Worm (Caenorhabditis elegans) whole organism, L3 larva: Measurements from ENCODE around the gene F10E7.5.

Experiments used
- ceh-28 ChIP-seq: fragments of 150-350 bp; optimal IDR thresholded peaks from 2 replicates; lab custom pipeline; 2014; ENCODE audit warnings: missing biosample characterization, missing genetic modification reagents, missing genetic modification characterization
- ceh-9 ChIP-seq: sonication (generic microtip); optimal IDR thresholded peaks from 2 replicates; lab custom pipeline; 2018; ENCODE audit warnings: missing biosample characterization, missing genetic modification characterization
- lin-39 ChIP-seq: fragments of 150-350 bp; optimal IDR thresholded peaks from 2 replicates; lab custom pipeline; 2018; ENCODE audit warnings: missing biosample characterization, missing genetic modification reagents, missing genetic modification characterization
- nfya-1 ChIP-seq: sonication (generic microtip); optimal IDR thresholded peaks from 2 replicates; lab custom pipeline; 2017; ENCODE audit warnings: missing genetic modification characterization, mild to moderate bottlenecking, missing compliant biosample characterization, antibody characterized with exemption, moderate library complexity; ENCODE audit not compliant: insufficient read depth
- nhr-11 ChIP-seq: fragments of 150-350 bp; optimal IDR thresholded peaks from 2 replicates; lab custom pipeline; 2014; ENCODE audit warnings: missing biosample characterization, missing genetic modification characterization
- nhr-12 ChIP-seq: fragments of 150-350 bp; optimal IDR thresholded peaks from 2 replicates; lab custom pipeline; 2014; ENCODE audit warnings: missing biosample characterization, missing genetic modification characterization
- skn-1 ChIP-seq: fragments of 150-350 bp; optimal IDR thresholded peaks from 2 replicates; lab custom pipeline; 2014; ENCODE audit warnings: missing biosample characterization, missing genetic modification characterization
- unc-62 ChIP-seq: fragments of 150-350 bp; sonication (generic microtip); optimal IDR thresholded peaks from 4 replicates; lab custom pipeline; 2014; ENCODE audit warnings: missing biosample characterization, missing genetic modification reagents, missing genetic modification characterization

ce11 chrII:7157415-7157814, 45.6 kb downstream of the F10E7.5 start:
- TF ChIP-seq ceh-9 (tag; lab: Kevin White, UChicago): no peak
- TF ChIP-seq nhr-12 (tag; lab: Kevin White, UChicago): no peak
- TF ChIP-seq lin-39 (tag; lab: Kevin White, UChicago): no peak
- TF ChIP-seq nhr-11 (tag; lab: Kevin White, UChicago): no peak
- TF ChIP-seq unc-62 (GFP tag; lab: Kevin White, UChicago): no peak
- TF ChIP-seq nfya-1 (tag; lab: Kevin White, UChicago): no peak
- peak; percentile 42 for TF ChIP-seq ceh-28 (tag; lab: Kevin White, UChicago)
- no peak for TF ChIP-seq skn-1
